Fruit fly (Drosophila melanogaster) whole organism, adult: ENCODE measurements around the gene Mbs.

Source experiments
- CG11617 ChIP-seq: fragments of 200-800 bp; sonication (Bioruptor generic); optimal IDR thresholded peaks from 2 replicates; lab custom pipeline; 2017; ENCODE audit warnings: mild to moderate bottlenecking, missing biosample characterization, missing genetic modification reagents, missing genetic modification characterization
- CG12768 ChIP-seq: fragments of 200-800 bp; sonication (Bioruptor generic); optimal IDR thresholded peaks from 2 replicates; lab custom pipeline; 2017; ENCODE audit warnings: missing biosample characterization, missing genetic modification characterization, mild to moderate bottlenecking, moderate library complexity, missing genetic modification reagents
- CG14711 ChIP-seq: fragments of 200-800 bp; sonication (Bioruptor generic); optimal IDR thresholded peaks from 2 replicates; lab custom pipeline; 2018; ENCODE audit warnings: missing biosample characterization, mild to moderate bottlenecking, missing genetic modification characterization, moderate library complexity
- CG1620 ChIP-seq: fragments of 200-800 bp; sonication (Bioruptor generic); optimal IDR thresholded peaks from 2 replicates; lab custom pipeline; 2016; ENCODE audit warnings: missing biosample characterization, missing genetic modification characterization
- CG33017 ChIP-seq: fragments of 200-800 bp; sonication (Bioruptor generic); optimal IDR thresholded peaks from 2 replicates; lab custom pipeline; 2018; ENCODE audit warnings: missing biosample characterization, mild to moderate bottlenecking, missing genetic modification characterization, moderate library complexity
- CG5204 ChIP-seq: fragments of 200-800 bp; sonication (Bioruptor generic); optimal IDR thresholded peaks from 2 replicates; lab custom pipeline; 2016; ENCODE audit warnings: missing biosample characterization, missing genetic modification characterization
- CG7045 ChIP-seq: fragments of 200-800 bp; sonication (Bioruptor generic); optimal IDR thresholded peaks from 2 replicates; lab custom pipeline; 2017; ENCODE audit warnings: missing biosample characterization, mild to moderate bottlenecking, missing genetic modification characterization
- CG7101 ChIP-seq: fragments of 200-800 bp; sonication (Bioruptor generic); optimal IDR thresholded peaks from 2 replicates; lab custom pipeline; 2018; ENCODE audit warnings: missing biosample characterization, mild to moderate bottlenecking, missing genetic modification characterization, moderate library complexity
- Clk ChIP-seq: fragments of 200-800 bp; sonication (Bioruptor generic); optimal IDR thresholded peaks from 2 replicates; lab custom pipeline; 2017; ENCODE audit warnings: missing biosample characterization, missing genetic modification characterization
- Crg-1 ChIP-seq: fragments of 200-800 bp; sonication (Bioruptor generic); optimal IDR thresholded peaks from 2 replicates; lab custom pipeline; 2016; ENCODE audit warnings: missing biosample characterization, missing genetic modification characterization
- Hr96 ChIP-seq: fragments of 200-800 bp; sonication (Bioruptor generic); optimal IDR thresholded peaks from 2 replicates; lab custom pipeline; 2016; ENCODE audit warnings: missing biosample characterization, missing genetic modification characterization
- Mnt ChIP-seq: fragments of 200-800 bp; sonication (Bioruptor generic); optimal IDR thresholded peaks from 2 replicates; lab custom pipeline; 2016; ENCODE audit warnings: missing biosample characterization, mild to moderate bottlenecking, missing genetic modification characterization
- bab1 ChIP-seq: fragments of 200-800 bp; sonication (Bioruptor generic); optimal IDR thresholded peaks from 3 replicates; lab custom pipeline; 2019; ENCODE audit warnings: missing biosample characterization, mild to moderate bottlenecking, missing genetic modification characterization, moderate library complexity
- cic ChIP-seq: fragments of 200-800 bp; sonication (Bioruptor generic); optimal IDR thresholded peaks from 2 replicates; lab custom pipeline; 2017; ENCODE audit warnings: missing biosample characterization, mild to moderate bottlenecking, missing genetic modification characterization, moderate library complexity
- cnc ChIP-seq, 2 experiments: fragments of >200 bp; optimal IDR thresholded peaks; 2 replicates each; lab custom pipeline; 2017
- kay ChIP-seq: fragments of 200-800 bp; sonication (Bioruptor generic); peaks from one replicate; lab custom pipeline; 2016; ENCODE audit warnings: missing biosample characterization, missing genetic modification characterization, borderline replicate concordance
- ovo ChIP-seq: fragments of 200-800 bp; sonication (Bioruptor generic); optimal IDR thresholded peaks from 2 replicates; lab custom pipeline; 2016; ENCODE audit warnings: missing biosample characterization, missing genetic modification characterization
- pad ChIP-seq: fragments of 200-800 bp; sonication (Bioruptor generic); optimal IDR thresholded peaks from 3 replicates; lab custom pipeline; 2017; ENCODE audit warnings: missing biosample characterization, missing genetic modification characterization, mild to moderate bottlenecking, moderate library complexity, missing genetic modification reagents
- tj ChIP-seq: fragments of 200-800 bp; sonication (Bioruptor generic); optimal IDR thresholded peaks from 3 replicates; lab custom pipeline; 2017; ENCODE audit warnings: missing biosample characterization, mild to moderate bottlenecking, missing genetic modification characterization, moderate library complexity
- toe ChIP-seq: fragments of 200-800 bp; sonication (Bioruptor generic); optimal IDR thresholded peaks from 2 replicates; lab custom pipeline; 2016; ENCODE audit warnings: missing biosample characterization, missing genetic modification characterization

The Mbs gene

dm6 chr3L:16039063-16039462, 12.7 kb upstream of the Mbs start:
- no peak for TF ChIP-seq CG1620 (GFP tag; lab: Kevin White, UChicago)
- no peak for TF ChIP-seq CG33017 (tag; lab: Kevin White, UChicago)
- no peak for TF ChIP-seq CG14711 (tag; lab: Kevin White, UChicago)
- TF ChIP-seq pad (GFP tag; lab: Kevin White, UChicago): no peak
- TF ChIP-seq CG5204 (GFP tag; lab: Kevin White, UChicago): no peak
- TF ChIP-seq Crg-1 (GFP tag; lab: Kevin White, UChicago): no peak
- no peak for TF ChIP-seq Clk (GFP tag; lab: Kevin White, UChicago)
- TF ChIP-seq CG7045: no peak
- no peak for TF ChIP-seq bab1 (GFP tag; lab: Kevin White, UChicago)
- TF ChIP-seq tj (GFP tag; lab: Kevin White, UChicago): no peak
- TF ChIP-seq cic: no peak
- TF ChIP-seq ovo: no peak
- no peak for TF ChIP-seq CG11617 (GFP tag; lab: Kevin White, UChicago)
- no peak for TF ChIP-seq toe (GFP tag; lab: Kevin White, UChicago)
- no peak for TF ChIP-seq cnc (optimal IDR thresholded peaks at IDR 0.05; lab: Kevin White, UChicago)
- TF ChIP-seq kay (GFP tag; lab: Kevin White, UChicago): no peak
- no peak for TF ChIP-seq CG12768 (GFP tag; lab: Kevin White, UChicago)
- no peak for TF ChIP-seq Hr96 (GFP tag; lab: Kevin White, UChicago)
- TF ChIP-seq Mnt (GFP tag; lab: Kevin White, UChicago): no peak

- TF ChIP-seq Crg-1 (GFP tag; lab: Kevin White, UChicago): no peak
- no peak for TF ChIP-seq CG11617 (GFP tag; lab: Kevin White, UChicago)
- TF ChIP-seq tj (GFP tag; lab: Kevin White, UChicago): no peak
- peak; percentile 61 for TF ChIP-seq kay (GFP tag; lab: Kevin White, UChicago)
- no peak for TF ChIP-seq CG7101 (tag; lab: Kevin White, UChicago)
Observed at dm6 chr3L:16040389-16040788, 11.4 kb upstream of the Mbs start.

- TF ChIP-seq tj (GFP tag; lab: Kevin White, UChicago) (peak; percentile 25), Hr96 (GFP tag; lab: Kevin White, UChicago) (peak; percentile 8), CG7101 (tag; lab: Kevin White, UChicago) (no peak)
Observed at dm6 chr3L:16041260-16042079, 10.3 kb upstream of the Mbs start.

dm6 chr3L:16042080-16042344, 9.7 kb upstream of the Mbs start:
- no peak for TF ChIP-seq ovo
- TF ChIP-seq kay (GFP tag; lab: Kevin White, UChicago): peak; percentile 84
- TF ChIP-seq Mnt (GFP tag; lab: Kevin White, UChicago): no peak

dm6 chr3L:16042640-16043039, 9.1 kb upstream of the Mbs start:
- TF ChIP-seq tj (GFP tag; lab: Kevin White, UChicago) (no peak), CG12768 (GFP tag; lab: Kevin White, UChicago) (no peak), CG1620 (GFP tag; lab: Kevin White, UChicago) (no peak)

- no peak for TF ChIP-seq Clk (GFP tag; lab: Kevin White, UChicago)
- no peak for TF ChIP-seq CG12768 (GFP tag; lab: Kevin White, UChicago)
- TF ChIP-seq CG7101 (tag; lab: Kevin White, UChicago): peak; percentile 16
- no peak for TF ChIP-seq pad (GFP tag; lab: Kevin White, UChicago)
- TF ChIP-seq CG14711 (tag; lab: Kevin White, UChicago): peak; percentile 42
- no peak for TF ChIP-seq cnc (optimal IDR thresholded peaks at IDR 0.05; lab: Kevin White, UChicago)
- peak; percentile 17 for TF ChIP-seq tj (GFP tag; lab: Kevin White, UChicago)
- TF ChIP-seq bab1 (GFP tag; lab: Kevin White, UChicago): peak; percentile 11
Observed at dm6 chr3L:16043045-16043781, 8.5 kb upstream of the Mbs start.

- TF ChIP-seq ovo: no peak
- no peak for TF ChIP-seq CG7101 (tag; lab: Kevin White, UChicago)
- TF ChIP-seq CG5204 (GFP tag; lab: Kevin White, UChicago): no peak
- TF ChIP-seq CG33017 (tag; lab: Kevin White, UChicago): no peak
- no peak for TF ChIP-seq Clk (GFP tag; lab: Kevin White, UChicago)
- no peak for TF ChIP-seq toe (GFP tag; lab: Kevin White, UChicago)
- no peak for TF ChIP-seq cnc (optimal IDR thresholded peaks at IDR 0.05; lab: Kevin White, UChicago)
- no peak for TF ChIP-seq kay (GFP tag; lab: Kevin White, UChicago)
- no peak for TF ChIP-seq pad (GFP tag; lab: Kevin White, UChicago)
- TF ChIP-seq CG11617 (GFP tag; lab: Kevin White, UChicago): no peak
- no peak for TF ChIP-seq bab1 (GFP tag; lab: Kevin White, UChicago)
- TF ChIP-seq Hr96 (GFP tag; lab: Kevin White, UChicago): no peak
- TF ChIP-seq CG14711 (tag; lab: Kevin White, UChicago): no peak
Observed at dm6 chr3L:16043782-16044352, 7.9 kb upstream of the Mbs start.
